Fruit fly (Drosophila melanogaster): ENCODE data around the gene CG14626.

Gene CG14626

DNA sequence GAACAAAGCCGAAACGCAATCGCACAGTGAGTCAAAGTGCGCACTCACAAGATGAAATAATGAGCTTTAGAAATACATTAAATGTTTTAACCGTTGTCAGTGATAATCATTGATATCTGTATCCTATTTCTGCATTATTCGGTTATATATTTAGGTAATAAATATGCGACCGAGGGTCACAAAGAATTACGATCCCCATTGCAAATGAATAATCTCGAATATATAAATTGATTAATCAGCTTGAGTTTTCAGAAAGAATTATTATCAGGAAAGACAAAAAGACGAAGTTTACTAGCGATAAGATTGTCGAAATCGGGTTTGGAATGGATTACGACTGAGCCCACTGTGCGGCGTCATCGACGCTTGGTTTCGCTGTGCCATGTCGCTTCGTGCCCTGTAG, 13.6 kb upstream of the CG14626 start:
- TF ChIP-seq dmrt99B (tag; optimal IDR thresholded peaks at IDR 0.05) (peak; percentile 54), CG17328 (GFP tag; IDR thresholded peaks at IDR 0.05) (no peak), rib (GFP tag; IDR thresholded peaks at IDR 0.05) (no peak), btn (GFP tag; optimal IDR thresholded peaks at IDR 0.05) (no peak), Max (GFP tag; optimal IDR thresholded peaks at IDR 0.05) (peak; percentile 22), insv (GFP tag; optimal IDR thresholded peaks at IDR 0.05) (no peak), ind (GFP tag; optimal IDR thresholded peaks at IDR 0.05) (peak; percentile 41), CG15479 (GFP tag; optimal IDR thresholded peaks at IDR 0.05) (no peak), sqz (GFP tag; optimal IDR thresholded peaks at IDR 0.05) (no peak), CG6175 (GFP tag; IDR thresholded peaks at IDR 0.05) (no peak), CG10543 (GFP tag; optimal IDR thresholded peaks at IDR 0.05) (peak; percentile 59), D (optimal IDR thresholded peaks at IDR 0.05) (no peak), D (GFP tag; optimal IDR thresholded peaks at IDR 0.05) (peak; percentile 4), maf-S (GFP tag; optimal IDR thresholded peaks at IDR 0.05) (no peak), Hey (tag; optimal IDR thresholded peaks at IDR 0.05) (no peak), vnd (GFP tag; IDR thresholded peaks at IDR 0.05; ENCODE audit: partially characterized antibody) (no peak), kay (GFP tag; optimal IDR thresholded peaks at IDR 0.05) (peak; percentile 27), MBD-R2 (GFP tag; IDR thresholded peaks at IDR 0.05) (no peak), CG14014 (GFP tag; IDR thresholded peaks at IDR 0.05) (no peak), hbn (GFP tag; IDR thresholded peaks at IDR 0.05; ENCODE audit: partially characterized antibody) (no peak), ase (GFP tag; IDR thresholded peaks at IDR 0.05) (no peak), wek (GFP tag; optimal IDR thresholded peaks at IDR 0.05) (no peak), dpn (GFP tag; optimal IDR thresholded peaks at IDR 0.05) (peak; percentile 33 to 38), CG7786 (GFP tag; optimal IDR thresholded peaks at IDR 0.05) (no peak), dysf (GFP tag; IDR thresholded peaks at IDR 0.05) (peak; percentile 66; the same call in 2 of the 3 replicates), Mrtf (GFP tag; IDR thresholded peaks at IDR 0.05) (no peak), klu (GFP tag; IDR thresholded peaks at IDR 0.05) (no peak), row (GFP tag; IDR thresholded peaks at IDR 0.05) (peak; percentile 66), Hr3 (GFP tag; optimal IDR thresholded peaks at IDR 0.05) (peak; percentile 28), CG6689 (GFP tag; IDR thresholded peaks at IDR 0.05) (0 out of 2 replicates have a peak, but pooled peaks have one; percentile 9), so (GFP tag; IDR thresholded peaks at IDR 0.05) (no peak), CG14441 (GFP tag; IDR thresholded peaks at IDR 0.05) (no peak), Dip3 (GFP tag; optimal IDR thresholded peaks at IDR 0.05) (peak; percentile 31), B-H1 (GFP tag; IDR thresholded peaks at IDR 0.05) (no peak), corto (GFP tag; optimal IDR thresholded peaks at IDR 0.05) (no peak), CG15269 (tag; optimal IDR thresholded peaks at IDR 0.05) (peak; percentile 70), Doc2 (GFP tag; IDR thresholded peaks at IDR 0.05) (no peak), CG8281 (tag; optimal IDR thresholded peaks at IDR 0.05) (no peak), CG7963 (GFP tag; IDR thresholded peaks at IDR 0.05; ENCODE audit: partially characterized antibody) (no peak), tx (GFP tag; optimal IDR thresholded peaks at IDR 0.05) (no peak), Dfd (GFP tag; optimal IDR thresholded peaks at IDR 0.05) (no peak), Fer2 (tag; optimal IDR thresholded peaks at IDR 0.05) (no peak), CG8388 (GFP tag; optimal IDR thresholded peaks at IDR 0.05) (peak; percentile 35), oc (tag; optimal IDR thresholded peaks at IDR 0.05) (no peak), nerfin-2 (GFP tag; IDR thresholded peaks at IDR 0.05; ENCODE audit: partially characterized antibody) (no peak), tll (GFP tag; optimal IDR thresholded peaks at IDR 0.05) (no peak), gce (GFP tag; IDR thresholded peaks at IDR 0.05) (no peak), Spps (tag; optimal IDR thresholded peaks at IDR 0.05) (no peak), Scr (GFP tag; IDR thresholded peaks at IDR 0.05; ENCODE audit: partially characterized antibody) (no peak), fd64A (GFP tag; optimal IDR thresholded peaks at IDR 0.05) (no peak), en (GFP tag; optimal IDR thresholded peaks at IDR 0.05) (no peak), CHES-1-like (GFP tag; optimal IDR thresholded peaks at IDR 0.05) (no peak)

Data from whole organism, embryonic.